Fruit fly (Drosophila melanogaster): ENCODE data around the gene Hipk.

Gene Hipk

dm6 chr3L:548304-549198 is 5.7 kb downstream of the Hipk start (continued):
- TF ChIP-seq D19B (GFP tag; optimal IDR thresholded peaks at IDR 0.05) (peak; percentile 7), CG9437 (GFP tag; optimal IDR thresholded peaks at IDR 0.05) (no peak), Mad (GFP tag; optimal IDR thresholded peaks at IDR 0.05) (no peak), CG4328 (GFP tag; optimal IDR thresholded peaks at IDR 0.05) (peak; percentile 7), Dp (GFP tag; optimal IDR thresholded peaks at IDR 0.05) (no peak), amos (GFP tag; IDR thresholded peaks at IDR 0.05; ENCODE audit: partially characterized antibody) (0 out of 2 replicates have a peak, but pooled peaks have one; percentile 17), CG9215 (GFP tag; IDR thresholded peaks at IDR 0.05) (no peak), Vsx1 (GFP tag; optimal IDR thresholded peaks at IDR 0.05) (no peak), Deaf1 (tag; optimal IDR thresholded peaks at IDR 0.05) (no peak), CG2199 (GFP tag; IDR thresholded peaks at IDR 0.05) (peak; percentile 27; the same call in 1 of the 3 replicates), CG1832 (GFP tag; optimal IDR thresholded peaks at IDR 0.05) (no peak), CG31365 (tag; optimal IDR thresholded peaks at IDR 0.05) (no peak), CG17829 (tag; optimal IDR thresholded peaks at IDR 0.05) (no peak), Doc3 (GFP tag; IDR thresholded peaks at IDR 0.05; ENCODE audit: partially characterized antibody) (no peak), Drgx (GFP tag; IDR thresholded peaks at IDR 0.05) (no peak), Fer2 (tag; optimal IDR thresholded peaks at IDR 0.05) (no peak), p53 (GFP tag; optimal IDR thresholded peaks at IDR 0.05) (peak; percentile 94), CG12942 (GFP tag; optimal IDR thresholded peaks at IDR 0.05) (no peak), Med (GFP tag) (peak; percentile 77), BEAF-32 (GFP tag; optimal IDR thresholded peaks at IDR 0.05) (no peak), CG3726 (GFP tag; IDR thresholded peaks at IDR 0.05) (0 out of 3 replicates have a peak, but pooled peaks have one; percentile 47), CG12659 (GFP tag; optimal IDR thresholded peaks at IDR 0.05) (peak; percentile 5), C15 (GFP tag; IDR thresholded peaks at IDR 0.05) (no peak), CG12299 (tag; optimal IDR thresholded peaks at IDR 0.05) (peak; percentile 52), nerfin-1 (tag; optimal IDR thresholded peaks at IDR 0.05) (peak; percentile 68), CG11723 (GFP tag; optimal IDR thresholded peaks at IDR 0.05) (no peak), CG10147 (GFP tag; optimal IDR thresholded peaks at IDR 0.05) (peak; percentile 38), CG13894 (tag; optimal IDR thresholded peaks at IDR 0.05) (peak; percentile 69), chinmo (GFP tag; IDR thresholded peaks at IDR 0.05; ENCODE audit: partially characterized antibody) (peak; percentile 83; the same call in 2 of the 4 replicates), CG4730 (GFP tag; IDR thresholded peaks at IDR 0.05) (no peak), CG9727 (GFP tag; optimal IDR thresholded peaks at IDR 0.05) (no peak), so (GFP tag; IDR thresholded peaks at IDR 0.05) (no peak), grn (GFP tag; optimal IDR thresholded peaks at IDR 0.05) (peak; percentile 62), caup (GFP tag; optimal IDR thresholded peaks at IDR 0.05; ENCODE audit: severe bottlenecking) (peak; percentile 12), sob (GFP tag; IDR thresholded peaks at IDR 0.05) (peak; percentile 5; the same call in 1 of the 2 replicates), eve (GFP tag; optimal IDR thresholded peaks at IDR 0.05) (peak in 1 of 2 experiments; percentile 23), Myb (GFP tag; optimal IDR thresholded peaks at IDR 0.05) (peak; percentile 6), CG18262 (tag; optimal IDR thresholded peaks at IDR 0.05) (no peak), CG10321 (GFP tag; IDR thresholded peaks at IDR 0.05) (no peak), CG3995 (GFP tag; optimal IDR thresholded peaks at IDR 0.05) (no peak), ap (GFP tag; IDR thresholded peaks at IDR 0.05) (no peak), Fer3 (tag; optimal IDR thresholded peaks at IDR 0.05) (peak; percentile 4), lbe (GFP tag; optimal IDR thresholded peaks at IDR 0.05) (peak; percentile 63), HmgZ (tag; optimal IDR thresholded peaks at IDR 0.05) (peak; percentile 9), CHES-1-like (GFP tag; optimal IDR thresholded peaks at IDR 0.05) (no peak), CG11247 (GFP tag; IDR thresholded peaks at IDR 0.05) (no peak), nerfin-2 (GFP tag; IDR thresholded peaks at IDR 0.05; ENCODE audit: partially characterized antibody) (0 out of 2 replicates have a peak, but pooled peaks have one; percentile 39), vfl (GFP tag; optimal IDR thresholded peaks at IDR 0.05) (no peak)

Data from whole organism, embryonic.